Worm (Caenorhabditis elegans) whole organism, L3 larva: ENCODE data around the gene C09B9.1.
"Not testable (repeated sequence)": the region's sequence is repeated elsewhere in the genome, so short reads cannot be mapped to it uniquely, and the experiment has no call there.

Source experiments
- ama-1 ChIP-seq: fragments of 150-350 bp; optimal IDR thresholded peaks from 2 replicates; lab custom pipeline; 2018
- daf-12 ChIP-seq: fragments of 150-350 bp; optimal IDR thresholded peaks from 2 replicates; lab custom pipeline; 2014; ENCODE audit warnings: missing biosample characterization, missing genetic modification reagents, missing genetic modification characterization
- elt-1 ChIP-seq: fragments of 150-350 bp; optimal IDR thresholded peaks from 2 replicates; lab custom pipeline; 2014; ENCODE audit warnings: missing biosample characterization, missing genetic modification characterization
- lin-39 ChIP-seq: fragments of 150-350 bp; optimal IDR thresholded peaks from 2 replicates; lab custom pipeline; 2018; ENCODE audit warnings: missing biosample characterization, missing genetic modification reagents, missing genetic modification characterization
- mdl-1 ChIP-seq: fragments of 150-350 bp; optimal IDR thresholded peaks from 2 replicates; lab custom pipeline; 2014; ENCODE audit warnings: missing biosample characterization, missing genetic modification characterization
- nhr-12 ChIP-seq: fragments of 150-350 bp; optimal IDR thresholded peaks from 2 replicates; lab custom pipeline; 2014; ENCODE audit warnings: missing biosample characterization, missing genetic modification characterization
- nhr-77 ChIP-seq: fragments of 150-350 bp; optimal IDR thresholded peaks from 2 replicates; lab custom pipeline; 2014; ENCODE audit warnings: missing biosample characterization, missing genetic modification characterization
- pqm-1 ChIP-seq: fragments of 150-350 bp; optimal IDR thresholded peaks from 2 replicates; lab custom pipeline; 2017; ENCODE audit warnings: missing biosample characterization, missing genetic modification characterization, inconsistent platforms
- snpc-4 ChIP-seq: fragments of 150-350 bp; optimal IDR thresholded peaks from 2 replicates; lab custom pipeline; 2014; ENCODE audit warnings: missing biosample characterization, missing genetic modification characterization
- tbx-2 ChIP-seq: sonication (generic microtip); optimal IDR thresholded peaks from 2 replicates; lab custom pipeline; 2016; ENCODE audit warnings: mild to moderate bottlenecking, missing genetic modification characterization, missing compliant biosample characterization
- unc-39 ChIP-seq: sonication (generic microtip); optimal IDR thresholded peaks from 4 replicates; lab custom pipeline; 2017; ENCODE audit warnings: missing biosample characterization, missing genetic modification characterization
- unc-62 ChIP-seq: fragments of 150-350 bp; sonication (generic microtip); optimal IDR thresholded peaks from 4 replicates; lab custom pipeline; 2014; ENCODE audit warnings: missing biosample characterization, missing genetic modification reagents, missing genetic modification characterization
- ztf-4 ChIP-seq: fragments of 150-350 bp; optimal IDR thresholded peaks from 2 replicates; lab custom pipeline; 2014; ENCODE audit warnings: missing biosample characterization, missing genetic modification characterization

ce11 chrIV:5062278-5062677 lies 24.7 kb downstream of the C09B9.1 start, which contains the start of gene msp-57:
- TF ChIP-seq pqm-1 (tag; lab: Kevin White, UChicago); unc-62 (GFP tag; lab: Kevin White, UChicago); unc-39 (tag; lab: Kevin White, UChicago); nhr-12 (tag; lab: Kevin White, UChicago); mdl-1 (tag; lab: Kevin White, UChicago); tbx-2 (tag; lab: Kevin White, UChicago); ama-1 (lab: Kevin White, UChicago); elt-1; nhr-77; daf-12 (tag; lab: Kevin White, UChicago); snpc-4 (tag; lab: Kevin White, UChicago); lin-39; ztf-4: not testable (repeated sequence)
